Worm (Caenorhabditis elegans) whole organism, L3 larva: Measurements from ENCODE around the gene F32D8.15.

Source experiments
- ZK546.5 ChIP-seq: sonication (generic microtip); optimal IDR thresholded peaks from 2 replicates; lab custom pipeline; 2017; ENCODE audit warnings: missing biosample characterization, missing genetic modification characterization
- aly-2 ChIP-seq: fragments of 150-350 bp; optimal IDR thresholded peaks from 2 replicates; lab custom pipeline; 2014; ENCODE audit warnings: missing biosample characterization, missing genetic modification characterization
- ceh-16 ChIP-seq: sonication (generic microtip); optimal IDR thresholded peaks from 2 replicates; lab custom pipeline; 2017; ENCODE audit warnings: missing biosample characterization, missing genetic modification characterization
- ceh-82 ChIP-seq: fragments of 150-350 bp; optimal IDR thresholded peaks from 2 replicates; lab custom pipeline; 2014; ENCODE audit warnings: missing biosample characterization, missing genetic modification characterization
- ceh-9 ChIP-seq: sonication (generic microtip); optimal IDR thresholded peaks from 2 replicates; lab custom pipeline; 2018; ENCODE audit warnings: missing biosample characterization, missing genetic modification characterization
- daf-12 ChIP-seq: fragments of 150-350 bp; optimal IDR thresholded peaks from 2 replicates; lab custom pipeline; 2014; ENCODE audit warnings: missing biosample characterization, missing genetic modification reagents, missing genetic modification characterization
- egl-27 ChIP-seq: sonication (generic microtip); optimal IDR thresholded peaks from 4 replicates; lab custom pipeline; 2017; ENCODE audit warnings: missing biosample characterization, missing genetic modification reagents, missing genetic modification characterization
- egl-5 ChIP-seq: fragments of 150-350 bp; optimal IDR thresholded peaks from 2 replicates; lab custom pipeline; 2017; ENCODE audit warnings: missing biosample characterization, missing genetic modification reagents, missing genetic modification characterization, inconsistent platforms
- elt-1 ChIP-seq: fragments of 150-350 bp; optimal IDR thresholded peaks from 2 replicates; lab custom pipeline; 2014; ENCODE audit warnings: missing biosample characterization, missing genetic modification characterization
- elt-2 ChIP-seq: sonication (generic microtip); optimal IDR thresholded peaks from 2 replicates; lab custom pipeline; 2016; ENCODE audit warnings: missing genetic modification reagents, mild to moderate bottlenecking, missing genetic modification characterization, missing compliant biosample characterization
- elt-3 ChIP-seq, 3 experiments: fragments of 150-350 bp in 1 of 3; sonication (generic microtip) in 2 of 3; optimal IDR thresholded peaks; 2 replicates in 2 of 3; 4 replicates in 1 of 3; lab custom pipeline; 2014 to 2017; ENCODE audit warnings: missing biosample characterization in 3 of 3, missing genetic modification characterization in 3 of 3
- eor-1 ChIP-seq, 2 experiments: fragments of 150-350 bp; optimal IDR thresholded peaks; 2 replicates each; lab custom pipeline; 2014 to 2018; ENCODE audit warnings: missing biosample characterization in 2 of 2, missing genetic modification characterization in 2 of 2
- fkh-10 ChIP-seq: sonication (generic microtip); optimal IDR thresholded peaks from 2 replicates; lab custom pipeline; 2017; ENCODE audit warnings: missing biosample characterization, missing genetic modification reagents, missing genetic modification characterization
- jun-1 ChIP-seq: fragments of 150-350 bp; optimal IDR thresholded peaks from 2 replicates; lab custom pipeline; 2014; ENCODE audit warnings: missing biosample characterization, missing genetic modification reagents, missing genetic modification characterization
- lin-15B ChIP-seq: fragments of 150-350 bp; optimal IDR thresholded peaks from 2 replicates; lab custom pipeline; 2014; ENCODE audit warnings: missing biosample characterization, missing genetic modification characterization
- lin-39 ChIP-seq: fragments of 150-350 bp; optimal IDR thresholded peaks from 2 replicates; lab custom pipeline; 2018; ENCODE audit warnings: missing biosample characterization, missing genetic modification reagents, missing genetic modification characterization
- nfya-1 ChIP-seq: sonication (generic microtip); optimal IDR thresholded peaks from 2 replicates; lab custom pipeline; 2017; ENCODE audit warnings: missing genetic modification characterization, mild to moderate bottlenecking, missing compliant biosample characterization, antibody characterized with exemption, moderate library complexity; ENCODE audit not compliant: insufficient read depth
- nhr-11 ChIP-seq: fragments of 150-350 bp; optimal IDR thresholded peaks from 2 replicates; lab custom pipeline; 2014; ENCODE audit warnings: missing biosample characterization, missing genetic modification characterization
- nhr-23 ChIP-seq: fragments of 150-350 bp; optimal IDR thresholded peaks from 2 replicates; lab custom pipeline; 2014; ENCODE audit warnings: missing biosample characterization, missing genetic modification reagents, missing genetic modification characterization
- nhr-237 ChIP-seq: fragments of 150-350 bp; optimal IDR thresholded peaks from 2 replicates; lab custom pipeline; 2014; ENCODE audit warnings: missing biosample characterization, missing genetic modification characterization
- nhr-25 ChIP-seq: sonication (generic microtip); optimal IDR thresholded peaks from 2 replicates; lab custom pipeline; 2017; ENCODE audit warnings: missing biosample characterization, missing genetic modification characterization
- nhr-28 ChIP-seq: fragments of 150-350 bp; optimal IDR thresholded peaks from 2 replicates; lab custom pipeline; 2014; ENCODE audit warnings: missing biosample characterization, missing genetic modification characterization
- nhr-43 ChIP-seq: sonication (generic microtip); optimal IDR thresholded peaks from 2 replicates; lab custom pipeline; 2016; ENCODE audit warnings: mild to moderate bottlenecking, missing genetic modification characterization, missing compliant biosample characterization; ENCODE audit not compliant: poor library complexity, severe bottlenecking
- nhr-67 ChIP-seq: fragments of 150-350 bp; optimal IDR thresholded peaks from 2 replicates; lab custom pipeline; 2014; ENCODE audit warnings: missing biosample characterization, missing genetic modification characterization
- pha-4 ChIP-seq: fragments of 150-350 bp; optimal IDR thresholded peaks from 2 replicates; lab custom pipeline; 2014; ENCODE audit warnings: missing biosample characterization, missing genetic modification reagents, missing genetic modification characterization
- pqm-1 ChIP-seq: fragments of 150-350 bp; optimal IDR thresholded peaks from 2 replicates; lab custom pipeline; 2017; ENCODE audit warnings: missing biosample characterization, missing genetic modification characterization, inconsistent platforms
- sea-2 ChIP-seq: fragments of 150-350 bp; sonication (generic microtip); optimal IDR thresholded peaks from 4 replicates; lab custom pipeline; 2014; ENCODE audit warnings: missing biosample characterization, missing genetic modification reagents, missing genetic modification characterization
- zag-1 ChIP-seq: fragments of 150-350 bp; optimal IDR thresholded peaks from 2 replicates; lab custom pipeline; 2014; ENCODE audit warnings: missing biosample characterization, missing genetic modification characterization
- ztf-11 ChIP-seq: fragments of 150-350 bp; optimal IDR thresholded peaks from 2 replicates; lab custom pipeline; 2014; ENCODE audit warnings: missing biosample characterization, missing genetic modification characterization
- ztf-4 ChIP-seq: fragments of 150-350 bp; optimal IDR thresholded peaks from 2 replicates; lab custom pipeline; 2014; ENCODE audit warnings: missing biosample characterization, missing genetic modification characterization

The F32D8.15 gene

ce11 chrV:10924731-10925130 lies 20.9 kb downstream of the F32D8.15 start, which contains the start of gene F58B4.6:
Gene F58B4.6, plus strand, starts transcription at chrV:10925031.
- TF ChIP-seq zag-1 (tag; lab: Kevin White, UChicago) (no peak), elt-2 (tag; lab: Kevin White, UChicago) (no peak), ceh-82 (no peak)

- TF ChIP-seq nhr-43 (no peak), lin-39 (tag; lab: Kevin White, UChicago) (no peak), nhr-28 (tag; lab: Kevin White, UChicago) (no peak), sea-2 (GFP tag; lab: Kevin White, UChicago) (no peak), nhr-11 (tag; lab: Kevin White, UChicago) (no peak)
Observed at ce11 chrV:10925658-10926057, 21.8 kb downstream of the F32D8.15 start.

ce11 chrV:10929511-10929910 lies 25.7 kb downstream of the F32D8.15 start, which contains the start of gene F58B4.3:
Gene F58B4.3, plus strand, starts transcription at chrV:10929811.
- TF ChIP-seq zag-1 (tag; lab: Kevin White, UChicago) = no peak
- no peak for TF ChIP-seq ztf-4
- TF ChIP-seq fkh-10 (GFP tag; lab: Kevin White, UChicago) = no peak
- no peak for TF ChIP-seq aly-2
- TF ChIP-seq ztf-11 (tag; lab: Kevin White, UChicago) = no peak
- TF ChIP-seq nhr-67 = no peak
- TF ChIP-seq, all 47 proteins: peak for 0

- no peak for TF ChIP-seq ZK546.5 (tag; lab: Kevin White, UChicago)
- TF ChIP-seq elt-3 (tag; optimal IDR thresholded peaks at IDR 0.05; lab: Kevin White, UChicago) = no peak
- no peak for TF ChIP-seq zag-1 (tag; lab: Kevin White, UChicago)
- TF ChIP-seq pha-4 (tag; lab: Kevin White, UChicago) = no peak
- no peak for TF ChIP-seq lin-15B (tag; lab: Kevin White, UChicago)
- no peak for TF ChIP-seq ceh-9 (tag; lab: Kevin White, UChicago)
- no peak for TF ChIP-seq eor-1 (tag; optimal IDR thresholded peaks at IDR 0.05; lab: Kevin White, UChicago)
- no peak for TF ChIP-seq egl-27
Observed at ce11 chrV:10931189-10931588, 27.3 kb downstream of the F32D8.15 start, which contains the start of gene scvp-1. Gene scvp-1, minus strand, starts transcription at chrV:10931289.

- no peak for TF ChIP-seq zag-1 (tag; lab: Kevin White, UChicago)
- TF ChIP-seq jun-1 (tag; lab: Kevin White, UChicago) = no peak
- no peak for TF ChIP-seq elt-1
- TF ChIP-seq pha-4 (tag; lab: Kevin White, UChicago) = no peak
- no peak for TF ChIP-seq lin-15B (tag; lab: Kevin White, UChicago)
- no peak for TF ChIP-seq ceh-9 (tag; lab: Kevin White, UChicago)
- TF ChIP-seq nhr-67 = no peak
- TF ChIP-seq nhr-11 (tag; lab: Kevin White, UChicago) = no peak
- TF ChIP-seq daf-12 (tag; lab: Kevin White, UChicago) = no peak
- peak; percentile 29 for TF ChIP-seq pqm-1 (tag; lab: Kevin White, UChicago)
- TF ChIP-seq ceh-16 (tag; lab: Kevin White, UChicago) = no peak
- TF ChIP-seq nhr-28 (tag; lab: Kevin White, UChicago) = no peak
- no peak for TF ChIP-seq aly-2
- TF ChIP-seq egl-5 = no peak
- TF ChIP-seq nfya-1 (tag; lab: Kevin White, UChicago) = no peak
- no peak for TF ChIP-seq nhr-25 (tag; lab: Kevin White, UChicago)
- no peak for TF ChIP-seq nhr-237 (tag; lab: Kevin White, UChicago)
- peak; percentile 94 for TF ChIP-seq elt-2 (tag; lab: Kevin White, UChicago)
Observed at ce11 chrV:10932411-10932810, 28.6 kb downstream of the F32D8.15 start, which contains the start of gene F58B4.5. Gene F58B4.5, plus strand, starts transcription at chrV:10932693.

- TF ChIP-seq pqm-1 (tag; lab: Kevin White, UChicago) (peak; percentile 86), elt-2 (tag; lab: Kevin White, UChicago) (peak; percentile 91), egl-27 (no peak)
Observed at ce11 chrV:10936681-10937080, 32.8 kb downstream of the F32D8.15 start, which contains the start of gene F17C11.12. Gene F17C11.12, minus strand, starts transcription at chrV:10936920.

ce11 chrV:10937294-10937693 lies 33.4 kb downstream of the F32D8.15 start:
- TF ChIP-seq fkh-10 (GFP tag; lab: Kevin White, UChicago) = peak; percentile 85
- TF ChIP-seq nhr-11 (tag; lab: Kevin White, UChicago) = peak; percentile 37
- TF ChIP-seq elt-1 = no peak
- no peak for TF ChIP-seq sea-2 (GFP tag; lab: Kevin White, UChicago)
- TF ChIP-seq nhr-43 = peak; percentile 42
- TF ChIP-seq pqm-1 (tag; lab: Kevin White, UChicago) = no peak
- peak; percentile 58 for TF ChIP-seq nhr-23
